Fruit fly (Drosophila melanogaster) whole organism, embryonic: ENCODE results near the gene tw.

Source experiments
- Ada2b ChIP-seq: fragments of 200-800 bp; sonication (Bioruptor generic); IDR thresholded peaks from 2 replicates; pipeline ENCODE4 v1.3.6; 2022; ENCODE audit warnings: missing biosample characterization, missing genetic modification characterization
- Asciz ChIP-seq: fragments of 200-800 bp; sonication (Bioruptor generic); optimal IDR thresholded peaks from 2 replicates; lab custom pipeline; 2017; ENCODE audit warnings: missing biosample characterization, mild to moderate bottlenecking, missing genetic modification characterization, missing genetic modification reagents
- Atf-2 ChIP-seq: fragments of 200-800 bp; sonication (Bioruptor generic); optimal IDR thresholded peaks from 2 replicates; lab custom pipeline; 2016; ENCODE audit warnings: missing biosample characterization, missing genetic modification characterization
- Blimp-1 ChIP-seq: fragments of 200-800 bp; sonication (Bioruptor generic); optimal IDR thresholded peaks from 3 replicates; lab custom pipeline; 2018; ENCODE audit warnings: missing biosample characterization, missing genetic modification characterization, mild to moderate bottlenecking, moderate library complexity, missing genetic modification reagents
- CG10274 ChIP-seq: fragments of 200-800 bp; sonication (Bioruptor generic); optimal IDR thresholded peaks from 3 replicates; lab custom pipeline; 2017; ENCODE audit warnings: missing biosample characterization, mild to moderate bottlenecking, missing genetic modification characterization
- CG12744 ChIP-seq: fragments of 200-800 bp; sonication (Bioruptor generic); optimal IDR thresholded peaks from 2 replicates; lab custom pipeline; 2016; ENCODE audit warnings: missing biosample characterization, missing genetic modification characterization
- CG13296 ChIP-seq: fragments of 200-800 bp; sonication (Bioruptor generic); optimal IDR thresholded peaks from 3 replicates; lab custom pipeline; 2018; ENCODE audit warnings: missing biosample characterization, mild to moderate bottlenecking, missing genetic modification characterization
- CG14667 ChIP-seq: fragments of 200-800 bp; sonication (Bioruptor generic); IDR thresholded peaks from 2 replicates; pipeline ENCODE4 v1.3.6; 2022; ENCODE audit warnings: missing biosample characterization, missing genetic modification characterization
- CG15269 ChIP-seq: fragments of 200-800 bp; sonication (Bioruptor generic); optimal IDR thresholded peaks from 2 replicates; lab custom pipeline; 2018; ENCODE audit warnings: missing biosample characterization, mild to moderate bottlenecking, missing genetic modification characterization, moderate library complexity
- CG17359 ChIP-seq: fragments of 200-800 bp; sonication (Bioruptor generic); optimal IDR thresholded peaks from 3 replicates; lab custom pipeline; 2018; ENCODE audit warnings: missing biosample characterization, mild to moderate bottlenecking, missing genetic modification characterization, moderate library complexity
- CG17568 ChIP-seq: fragments of 200-800 bp; sonication (Bioruptor generic); optimal IDR thresholded peaks from 2 replicates; lab custom pipeline; 2018; ENCODE audit warnings: missing biosample characterization, mild to moderate bottlenecking, missing genetic modification characterization, moderate library complexity
- CG17612 ChIP-seq: fragments of 200-800 bp; sonication (Bioruptor generic); IDR thresholded peaks from 2 replicates; pipeline ENCODE4 v1.3.6; 2022; ENCODE audit warnings: missing biosample characterization, missing genetic modification characterization
- CG1792 ChIP-seq: fragments of 200-800 bp; sonication (Bioruptor generic); optimal IDR thresholded peaks from 2 replicates; lab custom pipeline; 2016; ENCODE audit warnings: missing biosample characterization, missing genetic modification characterization
- CG2678 ChIP-seq: fragments of 200-800 bp; sonication (Bioruptor generic); optimal IDR thresholded peaks from 3 replicates; lab custom pipeline; 2019; ENCODE audit warnings: missing biosample characterization, mild to moderate bottlenecking, missing genetic modification characterization, moderate library complexity
- CG34376 ChIP-seq: fragments of 200-800 bp; sonication (Bioruptor generic); optimal IDR thresholded peaks from 2 replicates; lab custom pipeline; 2018; ENCODE audit warnings: missing biosample characterization, mild to moderate bottlenecking, missing genetic modification characterization
- CG3838 ChIP-seq: fragments of 200-800 bp; sonication (Bioruptor generic); optimal IDR thresholded peaks from 3 replicates; lab custom pipeline; 2016; ENCODE audit warnings: missing biosample characterization, missing genetic modification characterization
- CG42726 ChIP-seq: fragments of 200-800 bp; sonication (Bioruptor generic); IDR thresholded peaks from 2 replicates; pipeline ENCODE4 v1.3.6; 2022; ENCODE audit warnings: missing biosample characterization, missing genetic modification characterization; ENCODE audit not compliant: partially characterized antibody
- CG5245 ChIP-seq: fragments of 200-800 bp; sonication (Bioruptor generic); optimal IDR thresholded peaks from 3 replicates; lab custom pipeline; 2016; ENCODE audit warnings: missing biosample characterization, missing genetic modification characterization
- CG8359 ChIP-seq: fragments of 200-800 bp; sonication (Bioruptor generic); optimal IDR thresholded peaks from 2 replicates; lab custom pipeline; 2017; ENCODE audit warnings: missing biosample characterization, mild to moderate bottlenecking, missing genetic modification characterization, borderline replicate concordance
- Chrac-16 ChIP-seq: fragments of 200-800 bp; sonication (Bioruptor generic); optimal IDR thresholded peaks from 3 replicates; lab custom pipeline; 2016; ENCODE audit warnings: missing biosample characterization, missing genetic modification characterization
- CoRest ChIP-seq: fragments of 200-800 bp; sonication (Bioruptor generic); optimal IDR thresholded peaks from 3 replicates; lab custom pipeline; 2018; ENCODE audit warnings: missing biosample characterization, mild to moderate bottlenecking, missing genetic modification characterization, moderate library complexity
- Drgx ChIP-seq: fragments of 200-800 bp; sonication (Bioruptor generic); IDR thresholded peaks from 2 replicates; pipeline ENCODE4 v1.3.6; 2022; ENCODE audit warnings: missing biosample characterization, missing genetic modification characterization
- Fer1 ChIP-seq: fragments of 200-800 bp; sonication (Bioruptor generic); optimal IDR thresholded peaks from 2 replicates; lab custom pipeline; 2017; ENCODE audit warnings: missing biosample characterization, mild to moderate bottlenecking, missing genetic modification characterization
- MBD-R2 ChIP-seq: fragments of 200-800 bp; sonication (Bioruptor generic); IDR thresholded peaks from 2 replicates; pipeline ENCODE4 v1.3.6; 2022; ENCODE audit warnings: missing biosample characterization, missing genetic modification characterization
- MESR4 ChIP-seq: fragments of 200-800 bp; sonication (Bioruptor generic); optimal IDR thresholded peaks from 2 replicates; lab custom pipeline; 2018; ENCODE audit warnings: missing biosample characterization, mild to moderate bottlenecking, missing genetic modification characterization, moderate library complexity
- Max ChIP-seq: fragments of 200-800 bp; sonication (Bioruptor generic); optimal IDR thresholded peaks from 2 replicates; lab custom pipeline; 2016; ENCODE audit warnings: missing biosample characterization, mild to moderate bottlenecking, missing genetic modification characterization
- Mrtf ChIP-seq: fragments of 200-800 bp; sonication (Bioruptor generic); IDR thresholded peaks from 3 replicates; pipeline ENCODE4 v1.3.6; 2022; ENCODE audit warnings: missing biosample characterization, missing genetic modification characterization
- Neu2 ChIP-seq: fragments of 200-800 bp; sonication (Bioruptor generic); optimal IDR thresholded peaks from 3 replicates; lab custom pipeline; 2016; ENCODE audit warnings: missing biosample characterization, missing genetic modification characterization, borderline replicate concordance
- Opbp ChIP-seq: fragments of 200-800 bp; sonication (Bioruptor generic); IDR thresholded peaks from 3 replicates; pipeline ENCODE4 v1.3.6; 2022; ENCODE audit warnings: missing biosample characterization, missing genetic modification characterization; ENCODE audit not compliant: partially characterized antibody
- PHDP ChIP-seq: fragments of 200-800 bp; sonication (Bioruptor generic); optimal IDR thresholded peaks from 3 replicates; lab custom pipeline; 2018; ENCODE audit warnings: missing biosample characterization, mild to moderate bottlenecking, missing genetic modification characterization, moderate library complexity
- Poxn ChIP-seq: fragments of 200-800 bp; sonication (Bioruptor generic); IDR thresholded peaks from 2 replicates; pipeline ENCODE4 v1.3.6; 2022; ENCODE audit warnings: missing biosample characterization, missing genetic modification characterization
- Ptx1 ChIP-seq: fragments of 200-800 bp; sonication (Bioruptor generic); IDR thresholded peaks from 2 replicates; pipeline ENCODE4 v1.3.6; 2022; ENCODE audit warnings: missing biosample characterization, missing genetic modification characterization
- Taf1 ChIP-seq: fragments of 200-800 bp; sonication (Bioruptor generic); IDR thresholded peaks from 2 replicates; pipeline ENCODE4 v1.3.6; 2022; ENCODE audit warnings: missing biosample characterization, missing genetic modification characterization
- bsh ChIP-seq, 2 experiments: fragments of 200-800 bp; sonication (Bioruptor generic); optimal IDR thresholded peaks; 2 replicates each; lab custom pipeline; 2017 to 2018; ENCODE audit warnings: mild to moderate bottlenecking in 2 of 2, missing biosample characterization in 2 of 2, missing genetic modification characterization in 2 of 2, moderate library complexity in 1 of 2
- crol ChIP-seq: fragments of 200-800 bp; sonication (Bioruptor generic); IDR thresholded peaks from 2 replicates; pipeline ENCODE4 v1.3.6; 2022; ENCODE audit warnings: missing biosample characterization, missing genetic modification characterization
- dpn ChIP-seq, 2 experiments: fragments of 200-800 bp; sonication (Bioruptor generic); optimal IDR thresholded peaks; 3 replicates each; lab custom pipeline; 2016; ENCODE audit warnings: missing biosample characterization in 2 of 2, missing genetic modification characterization in 2 of 2
- emc ChIP-seq: fragments of 200-800 bp; sonication (Bioruptor generic); optimal IDR thresholded peaks from 2 replicates; lab custom pipeline; 2016; ENCODE audit warnings: missing biosample characterization, missing genetic modification characterization
- ems ChIP-seq: fragments of 200-800 bp; sonication (Bioruptor generic); optimal IDR thresholded peaks from 3 replicates; lab custom pipeline; 2016; ENCODE audit warnings: missing biosample characterization, missing genetic modification characterization
- eve ChIP-seq, 2 experiments: fragments of >200 bp; optimal IDR thresholded peaks; 2 replicates each; lab custom pipeline; 2017; ENCODE audit warnings: missing biosample characterization in 2 of 2, missing genetic modification characterization in 2 of 2
- grau ChIP-seq: fragments of 200-800 bp; optimal IDR thresholded peaks from 3 replicates; lab custom pipeline; 2019; ENCODE audit warnings: missing biosample characterization, mild to moderate bottlenecking, missing genetic modification characterization, moderate library complexity
- hb ChIP-seq: fragments of 200-800 bp; sonication (Bioruptor generic); IDR thresholded peaks from 3 replicates; pipeline ENCODE4 v1.3.6; 2022; ENCODE audit warnings: missing biosample characterization, missing genetic modification characterization; ENCODE audit not compliant: partially characterized antibody
- her ChIP-seq: fragments of 200-800 bp; sonication (Bioruptor generic); optimal IDR thresholded peaks from 2 replicates; lab custom pipeline; 2016; ENCODE audit warnings: missing biosample characterization, missing genetic modification characterization
- klu ChIP-seq: fragments of 200-800 bp; sonication (Bioruptor generic); IDR thresholded peaks from 2 replicates; pipeline ENCODE4 v1.3.6; 2022; ENCODE audit warnings: missing biosample characterization, missing genetic modification characterization
- pnt ChIP-seq: fragments of 200-800 bp; sonication (Bioruptor generic); optimal IDR thresholded peaks from 3 replicates; lab custom pipeline; 2016; ENCODE audit warnings: missing biosample characterization, missing genetic modification characterization
- sim ChIP-seq: fragments of 200-800 bp; sonication (Bioruptor generic); IDR thresholded peaks from 2 replicates; pipeline ENCODE4 v1.3.6; 2022; ENCODE audit warnings: missing biosample characterization, missing genetic modification characterization
- so ChIP-seq: fragments of 200-800 bp; sonication (Bioruptor generic); IDR thresholded peaks from 3 replicates; pipeline ENCODE4 v1.3.6; 2022; ENCODE audit warnings: missing biosample characterization, missing genetic modification characterization
- tll ChIP-seq, 2 experiments: fragments of 200-800 bp in 1 of 2; fragments of >200 bp in 1 of 2; sonication (Bioruptor generic) in 1 of 2; optimal IDR thresholded peaks; 2 replicates each; lab custom pipeline; 2017 to 2019; ENCODE audit warnings: missing biosample characterization in 2 of 2, missing genetic modification characterization in 2 of 2, mild to moderate bottlenecking in 1 of 2, moderate library complexity in 1 of 2
- tx ChIP-seq: fragments of 200-800 bp; sonication (Bioruptor generic); optimal IDR thresholded peaks from 2 replicates; lab custom pipeline; 2016; ENCODE audit warnings: missing biosample characterization, missing genetic modification characterization
- zfh1 ChIP-seq: fragments of 200-800 bp; sonication (Bioruptor generic); IDR thresholded peaks from 3 replicates; pipeline ENCODE4 v1.3.6; 2022; ENCODE audit warnings: missing biosample characterization, missing genetic modification characterization

The tw gene

dm6 chrX:755642-756332, 28.8 kb upstream of the tw start (continued):
- TF ChIP-seq bsh (GFP tag; optimal IDR thresholded peaks at IDR 0.05; lab: Kevin White, UChicago) (peak; percentile 76 to 77), CG10274 (GFP tag; lab: Kevin White, UChicago) (peak; percentile 56), tx (GFP tag; lab: Kevin White, UChicago) (peak; percentile 85), Neu2 (GFP tag; lab: Kevin White, UChicago) (no peak), grau (tag; lab: Kevin White, UChicago) (peak; percentile 85), MESR4 (GFP tag; lab: Kevin White, UChicago) (peak; percentile 20), sim (no peak), MBD-R2 (peak; percentile 81), CG3838 (GFP tag; lab: Kevin White, UChicago) (peak; percentile 56), zfh1 (GFP tag; lab: Robert Waterston, UW) (peak; percentile 86), Mrtf (peak; percentile 80), CG34376 (GFP tag; lab: Kevin White, UChicago) (peak; percentile 80), CG1792 (GFP tag; lab: Kevin White, UChicago) (peak; percentile 87), Taf1 (GFP tag; lab: Robert Waterston, UW) (peak; percentile 79), PHDP (tag; lab: Kevin White, UChicago) (peak; percentile 87), Chrac-16 (GFP tag; lab: Kevin White, UChicago) (peak; percentile 72), CG17568 (GFP tag; lab: Kevin White, UChicago) (peak; percentile 59), CG13296 (GFP tag; lab: Kevin White, UChicago) (peak; percentile 72), tll (GFP tag; optimal IDR thresholded peaks at IDR 0.05; lab: Kevin White, UChicago) (no peak), hb (GFP tag; lab: Robert Waterston, UW) (no peak), Blimp-1 (GFP tag; lab: Kevin White, UChicago) (peak; percentile 72), pnt (peak; percentile 78), emc (peak; percentile 70), klu (peak; percentile 83), CoRest (tag; lab: Kevin White, UChicago) (peak; percentile 78), CG8359 (GFP tag; lab: Kevin White, UChicago) (no peak), eve (GFP tag; optimal IDR thresholded peaks at IDR 0.05; lab: Kevin White, UChicago) (no peak), Max (GFP tag; lab: Kevin White, UChicago) (peak; percentile 70), so (GFP tag; lab: Robert Waterston, UW) (peak; percentile 73; the same call in 1 of the 3 replicates), Ada2b (GFP tag; lab: Robert Waterston, UW) (peak; percentile 72), CG14667 (GFP tag; lab: Robert Waterston, UW) (peak; percentile 71), Poxn (GFP tag; lab: Robert Waterston, UW) (peak; percentile 87), Drgx (GFP tag; lab: Robert Waterston, UW) (peak; percentile 95), CG5245 (GFP tag; lab: Kevin White, UChicago) (peak; percentile 68), Ptx1 (GFP tag; lab: Robert Waterston, UW) (peak; percentile 86), CG12744 (GFP tag; lab: Kevin White, UChicago) (peak; percentile 80), ems (GFP tag; lab: Kevin White, UChicago) (peak; percentile 88), CG42726 (GFP tag; lab: Robert Waterston, UW) (no peak), Fer1 (peak; percentile 88), Atf-2 (GFP tag; lab: Kevin White, UChicago) (peak; percentile 67), CG17359 (peak; percentile 84), CG17612 (GFP tag; lab: Robert Waterston, UW) (peak; percentile 72), dpn (GFP tag; optimal IDR thresholded peaks at IDR 0.05; lab: Kevin White, UChicago) (peak; percentile 82 to 90), CG2678 (peak; percentile 88), her (GFP tag; lab: Kevin White, UChicago) (peak; percentile 89), CG15269 (tag; lab: Kevin White, UChicago) (peak; percentile 80), crol (no peak), Opbp (GFP tag; lab: Robert Waterston, UW) (no peak), Asciz (peak; percentile 50)
